Worm (Caenorhabditis elegans): ENCODE results near the gene sri-72.

DNA sequence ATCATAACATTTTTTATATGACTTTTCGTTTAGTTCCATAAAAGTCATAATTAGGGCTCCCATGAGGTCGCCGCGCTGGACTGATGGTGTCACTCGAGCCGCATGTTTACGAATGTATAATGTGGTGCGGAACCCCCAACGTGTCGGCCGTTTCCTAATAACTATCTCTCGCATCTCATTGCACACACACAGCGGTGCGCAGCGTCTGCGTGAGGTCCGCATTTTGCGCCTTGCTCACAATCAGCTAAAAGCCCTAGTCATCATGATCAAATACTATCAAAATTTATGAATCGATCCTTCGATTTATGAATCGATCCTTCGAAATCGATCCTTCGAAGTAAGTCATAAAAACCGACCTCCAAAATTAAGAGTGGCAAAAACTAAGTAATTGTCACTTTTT, 8.1 kb downstream of the sri-72 start, which contains the start of gene srx-7:
- TF ChIP-seq unc-39 (tag; optimal IDR thresholded peaks at IDR 0.05) (no peak), nhr-237 (tag; optimal IDR thresholded peaks at IDR 0.05) (no peak), nhr-12 (tag; optimal IDR thresholded peaks at IDR 0.05) (no peak), zip-8 (tag; optimal IDR thresholded peaks at IDR 0.05) (no peak), mep-1 (tag; optimal IDR thresholded peaks at IDR 0.05) (no peak), drap-1 (GFP tag; optimal IDR thresholded peaks at IDR 0.05) (no peak), flh-1 (GFP tag; optimal IDR thresholded peaks at IDR 0.05) (no peak), nhr-28 (tag; optimal IDR thresholded peaks at IDR 0.05) (no peak), blmp-1 (tag; optimal IDR thresholded peaks at IDR 0.05) (no peak), elt-3 (tag; optimal IDR thresholded peaks at IDR 0.05) (no peak)
